Worm (Caenorhabditis elegans) whole organism, L4 larva: Measurements from ENCODE around the gene clec-34.

ENCODE experiments used
- aly-2 ChIP-seq: sonication (generic microtip); optimal IDR thresholded peaks from 2 replicates; lab custom pipeline; 2018; ENCODE audit warnings: missing biosample characterization, missing genetic modification characterization
- hlh-30 ChIP-seq: sonication (generic microtip); optimal IDR thresholded peaks from 2 replicates; lab custom pipeline; 2017; ENCODE audit warnings: antibody characterized with exemption, mild to moderate bottlenecking, missing genetic modification characterization, missing compliant biosample characterization; ENCODE audit not compliant: insufficient read depth
- lin-15B ChIP-seq: fragments of 150-350 bp; sonication (generic microtip); optimal IDR thresholded peaks from 3 replicates; lab custom pipeline; 2014; ENCODE audit warnings: missing biosample characterization, missing genetic modification characterization
- mdt-29 ChIP-seq: fragments of 200-800 bp; sonication (Bioruptor generic); IDR thresholded peaks from 2 replicates; pipeline ENCODE4 v1.3.6; 2022; ENCODE audit warnings: missing genetic modification reagents, missing genetic modification characterization, missing compliant biosample characterization
- mxl-3 ChIP-seq: fragments of 200-800 bp; sonication (Bioruptor generic); optimal IDR thresholded peaks from 2 replicates; lab custom pipeline; 2018; ENCODE audit warnings: mild to moderate bottlenecking, missing genetic modification characterization, missing compliant biosample characterization
- nhr-25 ChIP-seq: sonication (generic microtip); optimal IDR thresholded peaks from 2 replicates; lab custom pipeline; 2017; ENCODE audit warnings: missing genetic modification characterization, mild to moderate bottlenecking, missing compliant biosample characterization, antibody characterized with exemption, moderate library complexity, borderline replicate concordance; ENCODE audit not compliant: insufficient read depth
- nhr-76 ChIP-seq: fragments of 150-350 bp; optimal IDR thresholded peaks from 2 replicates; lab custom pipeline; 2014; ENCODE audit warnings: missing biosample characterization, missing genetic modification characterization
- nhr-77 ChIP-seq: fragments of 150-350 bp; optimal IDR thresholded peaks from 2 replicates; lab custom pipeline; 2014; ENCODE audit warnings: missing biosample characterization, missing genetic modification characterization
- snpc-4 ChIP-seq: fragments of 150-350 bp; optimal IDR thresholded peaks from 2 replicates; lab custom pipeline; 2014; ENCODE audit warnings: missing biosample characterization, missing genetic modification characterization
- tag-97 ChIP-seq: fragments of 200-800 bp; sonication (Bioruptor generic); IDR thresholded peaks from 2 replicates; pipeline ENCODE4 v1.3.6; 2022; ENCODE audit warnings: missing genetic modification characterization, missing compliant biosample characterization
- unc-130 ChIP-seq: sonication (generic microtip); optimal IDR thresholded peaks from 2 replicates; lab custom pipeline; 2016; ENCODE audit warnings: missing genetic modification reagents, missing genetic modification characterization, missing compliant biosample characterization
- unc-39 ChIP-seq: sonication (generic microtip); optimal IDR thresholded peaks from 2 replicates; lab custom pipeline; 2017; ENCODE audit warnings: missing biosample characterization, missing genetic modification characterization
- unc-62 ChIP-seq, 3 experiments: fragments of 150-350 bp in 1 of 3; sonication (generic microtip); optimal IDR thresholded peaks in 2 of 3; peaks in 1 of 3; 1 replicate in 1 of 3; 2 replicates in 2 of 3; lab custom pipeline; 2014 to 2017; ENCODE audit warnings: missing biosample characterization in 3 of 3, missing genetic modification characterization in 3 of 3, missing genetic modification reagents in 3 of 3, missing genotype in 1 of 3

ce11 chrV:16744783-16745182 is 9.2 kb downstream of the clec-34 start:
- TF ChIP-seq lin-15B (no peak), tag-97 (no peak), hlh-30 (tag; lab: Kevin White, UChicago) (no peak), unc-62 (GFP tag; optimal IDR thresholded peaks at IDR 0.05 in 1 of 2; lab: Kevin White, UChicago) (no peak), unc-62 (tag; optimal IDR thresholded peaks at IDR 0.05; lab: Kevin White, UChicago) (no peak), nhr-25 (no peak), mdt-29 (GFP tag; lab: Robert Waterston, UW) (no peak), nhr-77 (tag; lab: Kevin White, UChicago) (no peak), nhr-76 (tag; lab: Kevin White, UChicago) (no peak), unc-130 (GFP tag; lab: Kevin White, UChicago) (peak; percentile 16), snpc-4 (no peak), mxl-3 (GFP tag; lab: Kevin White, UChicago) (no peak), unc-39 (tag; lab: Kevin White, UChicago) (no peak), aly-2 (tag; lab: Kevin White, UChicago) (no peak)
